Worm (Caenorhabditis elegans): Measurements from ENCODE around the gene F18E9.7.

The F18E9.7 gene

DNA sequence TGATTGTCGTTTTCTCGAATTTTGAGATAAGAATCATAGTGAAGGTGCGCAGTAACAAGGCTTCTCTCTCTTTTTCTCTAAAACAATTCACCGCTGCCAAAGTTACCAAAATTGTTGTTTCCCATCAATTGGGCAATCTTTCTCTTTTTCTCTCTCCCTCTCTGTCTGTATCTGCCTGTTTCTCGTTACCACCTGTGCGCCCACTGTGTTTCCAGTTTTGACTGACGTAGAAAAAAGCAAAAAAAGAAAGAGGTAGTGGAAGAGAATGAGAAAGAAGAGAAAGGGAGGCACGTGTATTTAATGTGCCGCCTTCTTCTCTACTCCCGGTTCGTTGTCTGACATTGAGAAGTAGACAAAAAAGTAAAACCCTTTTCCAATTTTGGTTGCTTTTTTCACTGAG, 47.4 kb downstream of the F18E9.7 start:
- TF ChIP-seq unc-62 (GFP tag; optimal IDR thresholded peaks at IDR 0.05) (no peak), nhr-12 (tag; optimal IDR thresholded peaks at IDR 0.05) (no peak), unc-39 (tag; optimal IDR thresholded peaks at IDR 0.05) (no peak), ham-2 (GFP tag; optimal IDR thresholded peaks at IDR 0.05) (no peak), snpc-4 (tag; optimal IDR thresholded peaks at IDR 0.05) (no peak), drap-1 (GFP tag; optimal IDR thresholded peaks at IDR 0.05) (no peak), pha-4 (tag; optimal IDR thresholded peaks at IDR 0.05) (no peak), unc-120 (tag; optimal IDR thresholded peaks at IDR 0.05; ENCODE audit: poor library complexity, severe bottlenecking) (no peak), mep-1 (tag; optimal IDR thresholded peaks at IDR 0.05) (no peak), zip-8 (tag; optimal IDR thresholded peaks at IDR 0.05) (no peak), elt-3 (tag; optimal IDR thresholded peaks at IDR 0.05) (no peak), lin-13 (tag; optimal IDR thresholded peaks at IDR 0.05) (no peak), lin-32 (GFP tag; optimal IDR thresholded peaks at IDR 0.05) (no peak), M03D4.4 (tag; optimal IDR thresholded peaks at IDR 0.05) (no peak), nhr-28 (tag; optimal IDR thresholded peaks at IDR 0.05) (no peak), ceh-43 (GFP tag; optimal IDR thresholded peaks at IDR 0.05) (no peak)

DNA sequence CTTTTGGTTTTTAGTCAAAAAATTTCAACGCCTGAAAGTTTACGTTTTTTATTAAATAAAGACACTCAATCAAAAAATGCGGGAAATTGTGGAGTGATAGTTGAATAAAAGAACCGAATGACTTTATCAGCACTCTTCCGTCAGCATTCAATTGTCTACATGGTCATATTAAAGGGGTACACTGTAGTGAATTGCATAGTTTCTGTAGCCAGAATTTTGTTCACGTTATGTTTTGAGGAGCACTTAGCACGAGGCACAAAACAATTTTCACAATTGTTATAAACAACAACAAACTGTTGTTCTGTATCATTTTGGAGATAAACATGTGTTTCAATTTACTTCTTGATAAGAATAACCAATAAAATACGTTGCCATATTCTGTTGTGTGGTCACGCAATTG, 48.5 kb downstream of the F18E9.7 start, which contains the start of gene D2021.4:
TSS of gene D2021.4 (minus strand) at position 48 of the 400 bp plus-strand sequence.
- TF ChIP-seq flh-1 (GFP tag; optimal IDR thresholded peaks at IDR 0.05): no peak

DNA sequence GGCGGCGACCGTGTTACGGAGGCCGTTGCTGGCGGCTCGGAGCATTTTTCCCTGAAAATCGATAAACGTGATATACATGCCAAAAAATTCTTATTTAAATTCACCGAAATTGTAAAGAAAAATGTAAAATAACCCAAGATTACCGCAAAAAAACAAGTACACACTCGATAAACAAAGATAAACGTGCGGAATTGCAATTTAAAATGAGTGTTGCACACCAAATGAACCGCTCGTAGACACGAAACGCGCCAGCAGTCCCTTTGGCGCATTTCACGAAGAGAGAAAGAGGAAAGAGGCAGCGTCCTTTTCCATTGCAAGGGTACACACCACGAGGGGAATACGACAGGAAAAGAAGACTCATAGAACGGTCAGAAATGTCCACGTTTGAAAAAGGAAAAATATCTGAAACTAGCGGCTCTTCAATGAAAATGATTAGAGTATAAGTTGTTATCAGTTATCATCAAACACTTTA, 51.5 kb downstream of the F18E9.7 start, which contains the start of gene sdha-1:
TSS of gene sdha-1 (minus strand) at position 51 of the 472 bp plus-strand sequence.
- TF ChIP-seq unc-120 (tag; optimal IDR thresholded peaks at IDR 0.05; ENCODE audit: poor library complexity, severe bottlenecking): peak; percentile 50
- peak; percentile 54 for TF ChIP-seq pha-4 (tag; optimal IDR thresholded peaks at IDR 0.05)
- peak; percentile 37 for TF ChIP-seq drap-1 (GFP tag; optimal IDR thresholded peaks at IDR 0.05)
- no peak for TF ChIP-seq ces-1 (GFP tag; optimal IDR thresholded peaks at IDR 0.05)
- TF ChIP-seq mab-5 (tag; optimal IDR thresholded peaks at IDR 0.05): no peak
- TF ChIP-seq tbx-8 (GFP tag; optimal IDR thresholded peaks at IDR 0.05): no peak
- TF ChIP-seq mls-2 (tag; optimal IDR thresholded peaks at IDR 0.05): no peak
- TF ChIP-seq nhr-237 (tag; optimal IDR thresholded peaks at IDR 0.05): peak; percentile 53
- TF ChIP-seq hlh-1 (tag; optimal IDR thresholded peaks at IDR 0.05): peak; percentile 54
- peak; percentile 6 for TF ChIP-seq cnd-1 (tag; optimal IDR thresholded peaks at IDR 0.05)
- TF ChIP-seq mep-1 (tag; optimal IDR thresholded peaks at IDR 0.05): peak; percentile 74
- peak; percentile 71 for TF ChIP-seq lin-13 (tag; optimal IDR thresholded peaks at IDR 0.05)
- peak; percentile 2 for TF ChIP-seq ceh-39 (tag; optimal IDR thresholded peaks at IDR 0.05)

All from whole organism, mixed stage, embryonic.